Worm (Caenorhabditis elegans) whole organism, midembryonic: Measurements from ENCODE around the gene mak-1.
A peak's percentile ranks its signal among the peaks of the same experiment; 100 is the strongest.

Experiments
- T22C8.4 ChIP-seq: fragments of 200-800 bp; sonication (Bioruptor generic); IDR thresholded peaks from 2 replicates; pipeline ENCODE4 v1.3.6; 2022; ENCODE audit warnings: missing genetic modification characterization, missing compliant biosample characterization
- cog-1 ChIP-seq: sonication (generic microtip); optimal IDR thresholded peaks from 2 replicates; lab custom pipeline; 2016; ENCODE audit warnings: missing genetic modification characterization, missing compliant biosample characterization
- flt-1 ChIP-seq: fragments of 200-800 bp; sonication (Bioruptor generic); IDR thresholded peaks from 2 replicates; pipeline ENCODE4 v1.3.6; 2022; ENCODE audit warnings: missing genetic modification characterization, missing compliant biosample characterization
- klf-2 ChIP-seq: fragments of 200-800 bp; sonication (Bioruptor generic); conservative IDR thresholded peaks from 2 replicates; pipeline ENCODE4 v1.3.6; 2022; ENCODE audit warnings: missing genetic modification reagents, missing genetic modification characterization, missing compliant biosample characterization
- med-1 ChIP-seq: sonication (generic microtip); optimal IDR thresholded peaks from 2 replicates; lab custom pipeline; 2017; ENCODE audit warnings: missing genetic modification characterization, mild to moderate bottlenecking, missing compliant biosample characterization, antibody characterized with exemption, missing genetic modification reagents; ENCODE audit not compliant: insufficient read depth
- ref-1 ChIP-seq: fragments of 200-800 bp; sonication (Bioruptor generic); conservative IDR thresholded peaks from 2 replicates; pipeline ENCODE4 v1.3.6; 2022; ENCODE audit warnings: missing genetic modification reagents, missing genetic modification characterization, missing compliant biosample characterization
- tab-1 ChIP-seq: fragments of 200-800 bp; sonication (Bioruptor generic); IDR thresholded peaks from 2 replicates; pipeline ENCODE4 v1.3.6; 2022; ENCODE audit warnings: missing genetic modification characterization, missing compliant biosample characterization
- ztf-23 ChIP-seq: fragments of 200-800 bp; sonication (Bioruptor generic); IDR thresholded peaks from 2 replicates; pipeline ENCODE4 v1.3.6; 2022; ENCODE audit warnings: missing genetic modification reagents, missing genetic modification characterization, missing compliant biosample characterization
- ztf-29 ChIP-seq: fragments of 200-800 bp; sonication (Bioruptor generic); IDR thresholded peaks from 2 replicates; pipeline ENCODE4 v1.3.6; 2022; ENCODE audit warnings: missing genetic modification reagents, missing genetic modification characterization, missing compliant biosample characterization

The mak-1 gene

ce11 chrII:8714913-8715447 lies 28.9 kb upstream of the mak-1 start, which contains the start of the genes rab-21 and T01B7.13:
rab-21 (minus strand) TSS chrII:8715013.
T01B7.13 (plus strand) TSS chrII:8715397.
- TF ChIP-seq ref-1 = no peak
- TF ChIP-seq ztf-29 (GFP tag; lab: Robert Waterston, UW) = no peak
- TF ChIP-seq cog-1 (tag; lab: Kevin White, UChicago) = no peak
- no peak for TF ChIP-seq ztf-23
- TF ChIP-seq flt-1 (GFP tag; lab: Robert Waterston, UW) = no peak
- no peak for TF ChIP-seq tab-1 (GFP tag; lab: Robert Waterston, UW)
- TF ChIP-seq med-1 (GFP tag; lab: Kevin White, UChicago) = no peak
- TF ChIP-seq klf-2 = no peak
- no peak for TF ChIP-seq T22C8.4 (GFP tag; lab: Robert Waterston, UW)

ce11 chrII:8716231-8716878 lies 27.5 kb upstream of the mak-1 start, which contains the start of the genes cyn-11 and T01B7.5:
cyn-11 (minus strand) TSS chrII:8716281.
T01B7.5 (plus strand) TSS chrII:8716828.
- TF ChIP-seq ztf-29 (GFP tag; lab: Robert Waterston, UW) = no peak
- TF ChIP-seq klf-2 = no peak
- TF ChIP-seq tab-1 (GFP tag; lab: Robert Waterston, UW) = no peak
- peak; percentile 46 for TF ChIP-seq med-1 (GFP tag; lab: Kevin White, UChicago)
- TF ChIP-seq flt-1 (GFP tag; lab: Robert Waterston, UW) = peak; percentile 37
- TF ChIP-seq ref-1 = no peak
- peak; percentile 81 for TF ChIP-seq ztf-23
- TF ChIP-seq T22C8.4 (GFP tag; lab: Robert Waterston, UW) = no peak
- peak; percentile 10 for TF ChIP-seq cog-1 (tag; lab: Kevin White, UChicago)

ce11 chrII:8717579-8717978 lies 26.3 kb upstream of the mak-1 start:
- TF ChIP-seq ztf-29 (GFP tag; lab: Robert Waterston, UW) = no peak
- no peak for TF ChIP-seq tab-1 (GFP tag; lab: Robert Waterston, UW)
- TF ChIP-seq ref-1 = no peak
- no peak for TF ChIP-seq flt-1 (GFP tag; lab: Robert Waterston, UW)
- no peak for TF ChIP-seq med-1 (GFP tag; lab: Kevin White, UChicago)
- TF ChIP-seq T22C8.4 (GFP tag; lab: Robert Waterston, UW) = no peak
- TF ChIP-seq ztf-23 = no peak
- TF ChIP-seq cog-1 (tag; lab: Kevin White, UChicago) = no peak
- no peak for TF ChIP-seq klf-2

- TF ChIP-seq ztf-23 (no peak), T22C8.4 (GFP tag; lab: Robert Waterston, UW) (no peak), med-1 (GFP tag; lab: Kevin White, UChicago) (no peak), ref-1 (no peak), flt-1 (GFP tag; lab: Robert Waterston, UW) (no peak), klf-2 (no peak), tab-1 (GFP tag; lab: Robert Waterston, UW) (no peak), cog-1 (tag; lab: Kevin White, UChicago) (no peak), ztf-29 (GFP tag; lab: Robert Waterston, UW) (no peak)
Measured at ce11 chrII:8721955-8722524, 21.8 kb upstream of the mak-1 start, which contains the start of gene trcs-2. trcs-2 (plus strand) TSS chrII:8722474.

- TF ChIP-seq klf-2 = no peak
- TF ChIP-seq T22C8.4 (GFP tag; lab: Robert Waterston, UW) = no peak
- TF ChIP-seq flt-1 (GFP tag; lab: Robert Waterston, UW) = no peak
- TF ChIP-seq ztf-29 (GFP tag; lab: Robert Waterston, UW) = no peak
- no peak for TF ChIP-seq tab-1 (GFP tag; lab: Robert Waterston, UW)
- no peak for TF ChIP-seq cog-1 (tag; lab: Kevin White, UChicago)
- no peak for TF ChIP-seq ztf-23
- no peak for TF ChIP-seq med-1 (GFP tag; lab: Kevin White, UChicago)
- TF ChIP-seq ref-1 = no peak
Measured at ce11 chrII:8726700-8727099, 17.2 kb upstream of the mak-1 start, which contains the start of gene T01B7.9. T01B7.9 (minus strand) TSS chrII:8726800.

ce11 chrII:8730281-8730680 lies 13.6 kb upstream of the mak-1 start:
- TF ChIP-seq ztf-23 = no peak
- TF ChIP-seq T22C8.4 (GFP tag; lab: Robert Waterston, UW) = no peak
- TF ChIP-seq cog-1 (tag; lab: Kevin White, UChicago) = no peak
- no peak for TF ChIP-seq tab-1 (GFP tag; lab: Robert Waterston, UW)
- no peak for TF ChIP-seq ref-1
- TF ChIP-seq ztf-29 (GFP tag; lab: Robert Waterston, UW) = no peak
- no peak for TF ChIP-seq med-1 (GFP tag; lab: Kevin White, UChicago)
- TF ChIP-seq klf-2 = no peak
- no peak for TF ChIP-seq flt-1 (GFP tag; lab: Robert Waterston, UW)

ce11 chrII:8730960-8731693 lies 12.7 kb upstream of the mak-1 start:
- no peak for TF ChIP-seq cog-1 (tag; lab: Kevin White, UChicago)

ce11 chrII:8731736-8732229 lies 12.1 kb upstream of the mak-1 start:
- no peak for TF ChIP-seq klf-2
- TF ChIP-seq T22C8.4 (GFP tag; lab: Robert Waterston, UW) = no peak
- no peak for TF ChIP-seq cog-1 (tag; lab: Kevin White, UChicago)
- TF ChIP-seq flt-1 (GFP tag; lab: Robert Waterston, UW) = no peak
- no peak for TF ChIP-seq ztf-23
- TF ChIP-seq ztf-29 (GFP tag; lab: Robert Waterston, UW) = no peak
